Worm (Caenorhabditis elegans): Measurements from ENCODE around the gene ggtb-1.

- TF ChIP-seq daf-12 (tag; optimal IDR thresholded peaks at IDR 0.05) (no peak), unc-130 (GFP tag; optimal IDR thresholded peaks at IDR 0.05) (no peak), tra-1 (GFP tag; IDR thresholded peaks at IDR 0.05) (no peak), ceh-20 (GFP tag; IDR thresholded peaks at IDR 0.05) (no peak), snpc-4 (tag; optimal IDR thresholded peaks at IDR 0.05) (no peak), aly-2 (tag; optimal IDR thresholded peaks at IDR 0.05) (no peak)
Measured at ce11 chrIII:7120477-7120876, 13.1 kb upstream of the ggtb-1 start.

All from whole organism, L4 larva.